Fruit fly (Drosophila melanogaster) whole organism, embryonic: ENCODE results near the gene wap.

Experiments
- Atf3 ChIP-seq: fragments of 200-800 bp; sonication (Bioruptor generic); optimal IDR thresholded peaks from 3 replicates; lab custom pipeline; 2016; ENCODE audit warnings: missing biosample characterization, missing genetic modification characterization
- Bdp1 ChIP-seq: fragments of 200-800 bp; sonication (Bioruptor generic); optimal IDR thresholded peaks from 3 replicates; lab custom pipeline; 2016; ENCODE audit warnings: missing biosample characterization, missing genetic modification characterization
- Blimp-1 ChIP-seq: fragments of 200-800 bp; sonication (Bioruptor generic); optimal IDR thresholded peaks from 3 replicates; lab custom pipeline; 2018; ENCODE audit warnings: missing biosample characterization, missing genetic modification characterization, mild to moderate bottlenecking, moderate library complexity, missing genetic modification reagents
- CG10147 ChIP-seq: fragments of 200-800 bp; sonication (Bioruptor generic); optimal IDR thresholded peaks from 2 replicates; lab custom pipeline; 2019; ENCODE audit warnings: missing biosample characterization, mild to moderate bottlenecking, missing genetic modification characterization, moderate library complexity
- CG10209 ChIP-seq: fragments of 200-800 bp; sonication (Bioruptor generic); optimal IDR thresholded peaks from 3 replicates; lab custom pipeline; 2017; ENCODE audit warnings: missing biosample characterization, mild to moderate bottlenecking, missing genetic modification characterization, missing genetic modification reagents
- CG12219 ChIP-seq: fragments of 200-800 bp; sonication (Bioruptor generic); optimal IDR thresholded peaks from 3 replicates; lab custom pipeline; 2018; ENCODE audit warnings: missing biosample characterization, mild to moderate bottlenecking, missing genetic modification characterization
- CG12659 ChIP-seq: fragments of 200-800 bp; sonication (Bioruptor generic); optimal IDR thresholded peaks from 3 replicates; lab custom pipeline; 2017; ENCODE audit warnings: mild to moderate bottlenecking, missing biosample characterization, missing genetic modification reagents, missing genetic modification characterization
- CG13123 ChIP-seq: fragments of 200-800 bp; sonication (Bioruptor generic); optimal IDR thresholded peaks from 2 replicates; lab custom pipeline; 2016; ENCODE audit warnings: missing biosample characterization, missing genetic modification characterization
- CG13287 ChIP-seq: fragments of 200-800 bp; sonication (Bioruptor generic); IDR thresholded peaks from 2 replicates; pipeline ENCODE4 v1.3.6; 2022; ENCODE audit warnings: missing biosample characterization, missing genetic modification characterization; ENCODE audit not compliant: partially characterized antibody
- CG13624 ChIP-seq: fragments of 200-800 bp; sonication (Bioruptor generic); optimal IDR thresholded peaks from 2 replicates; lab custom pipeline; 2016; ENCODE audit warnings: missing biosample characterization, missing genetic modification characterization
- CG14965 ChIP-seq: fragments of 200-800 bp; sonication (Bioruptor generic); optimal IDR thresholded peaks from 2 replicates; lab custom pipeline; 2016; ENCODE audit warnings: missing biosample characterization, missing genetic modification characterization, borderline replicate concordance
- CG15073 ChIP-seq: fragments of 200-800 bp; sonication (Bioruptor generic); optimal IDR thresholded peaks from 2 replicates; lab custom pipeline; 2016; ENCODE audit warnings: missing biosample characterization, missing genetic modification characterization
- CG16813 ChIP-seq: fragments of 200-800 bp; sonication (Bioruptor generic); IDR thresholded peaks from 3 replicates; pipeline ENCODE4 v1.3.6; 2022; ENCODE audit warnings: missing biosample characterization, missing genetic modification characterization; ENCODE audit not compliant: partially characterized antibody
- CG2875 ChIP-seq: fragments of 200-800 bp; sonication (Bioruptor generic); optimal IDR thresholded peaks from 2 replicates; lab custom pipeline; 2017; ENCODE audit warnings: missing biosample characterization, mild to moderate bottlenecking, missing genetic modification characterization, missing genetic modification reagents
- CG3838 ChIP-seq: fragments of 200-800 bp; sonication (Bioruptor generic); optimal IDR thresholded peaks from 3 replicates; lab custom pipeline; 2016; ENCODE audit warnings: missing biosample characterization, missing genetic modification characterization
- CG3995 ChIP-seq: fragments of 200-800 bp; sonication (Bioruptor generic); optimal IDR thresholded peaks from 3 replicates; lab custom pipeline; 2016; ENCODE audit warnings: missing biosample characterization, missing genetic modification characterization
- CG4282 ChIP-seq: fragments of 200-800 bp; sonication (Bioruptor generic); optimal IDR thresholded peaks from 2 replicates; lab custom pipeline; 2016; ENCODE audit warnings: missing biosample characterization, missing genetic modification characterization
- CG4328 ChIP-seq: fragments of 200-800 bp; sonication (Bioruptor generic); optimal IDR thresholded peaks from 3 replicates; lab custom pipeline; 2017; ENCODE audit warnings: missing biosample characterization, missing genetic modification reagents, missing genetic modification characterization
- CG43689 ChIP-seq: fragments of 200-800 bp; sonication (Bioruptor generic); IDR thresholded peaks from 2 replicates; pipeline ENCODE4 v1.3.6; 2022; ENCODE audit warnings: missing biosample characterization, missing genetic modification characterization
- CG5245 ChIP-seq: fragments of 200-800 bp; sonication (Bioruptor generic); optimal IDR thresholded peaks from 3 replicates; lab custom pipeline; 2016; ENCODE audit warnings: missing biosample characterization, missing genetic modification characterization
- CG7357 ChIP-seq: fragments of 200-800 bp; sonication (Bioruptor generic); IDR thresholded peaks from 3 replicates; pipeline ENCODE4 v1.3.6; 2022; ENCODE audit warnings: missing biosample characterization, missing genetic modification characterization
- CG9609 ChIP-seq: fragments of 200-800 bp; sonication (Bioruptor generic); optimal IDR thresholded peaks from 3 replicates; lab custom pipeline; 2016; ENCODE audit warnings: missing biosample characterization, missing genetic modification characterization
- CG9932 ChIP-seq: fragments of 200-800 bp; sonication (Bioruptor generic); IDR thresholded peaks from 2 replicates; pipeline ENCODE4 v1.3.6; 2022; ENCODE audit warnings: missing biosample characterization, missing genetic modification characterization
- Camta ChIP-seq: fragments of 200-800 bp; sonication (Bioruptor generic); optimal IDR thresholded peaks from 2 replicates; lab custom pipeline; 2016; ENCODE audit warnings: missing biosample characterization, missing genetic modification characterization
- Dbx ChIP-seq: fragments of 200-800 bp; sonication (Bioruptor generic); IDR thresholded peaks from 3 replicates; pipeline ENCODE4 v1.3.6; 2022; ENCODE audit warnings: missing biosample characterization, missing genetic modification characterization
- Ets65A ChIP-seq: fragments of 200-800 bp; sonication (Bioruptor generic); peaks from one replicate; lab custom pipeline; 2016; ENCODE audit warnings: missing biosample characterization, missing genetic modification characterization
- Ets97D ChIP-seq: fragments of 200-800 bp; sonication (Bioruptor generic); optimal IDR thresholded peaks from 3 replicates; lab custom pipeline; 2016; ENCODE audit warnings: missing biosample characterization, missing genetic modification characterization
- Jarid2 ChIP-seq: fragments of 200-800 bp; sonication (Bioruptor generic); optimal IDR thresholded peaks from 3 replicates; lab custom pipeline; 2017; ENCODE audit warnings: mild to moderate bottlenecking, missing biosample characterization, missing genetic modification reagents, missing genetic modification characterization
- Mad ChIP-seq: fragments of 200-800 bp; sonication (Bioruptor generic); optimal IDR thresholded peaks from 2 replicates; lab custom pipeline; 2016; ENCODE audit warnings: missing biosample characterization, missing genetic modification characterization
- NfI ChIP-seq: fragments of 200-800 bp; sonication (Bioruptor generic); optimal IDR thresholded peaks from 3 replicates; lab custom pipeline; 2018; ENCODE audit warnings: missing biosample characterization, mild to moderate bottlenecking, missing genetic modification characterization, moderate library complexity
- Pdp1 ChIP-seq, 2 experiments: fragments of 200-800 bp; sonication (Bioruptor generic); optimal IDR thresholded peaks; 3 replicates each; lab custom pipeline; 2016; ENCODE audit warnings: missing biosample characterization in 2 of 2, missing genetic modification characterization in 2 of 2, mild to moderate bottlenecking in 1 of 2, moderate library complexity in 1 of 2
- Tbp ChIP-seq: fragments of >200 bp; optimal IDR thresholded peaks from 2 replicates; lab custom pipeline; 2018; ENCODE audit warnings: missing biosample characterization, missing genetic modification characterization
- Xrp1 ChIP-seq: fragments of 200-800 bp; sonication (Bioruptor generic); IDR thresholded peaks from 2 replicates; pipeline ENCODE4 v1.3.6; 2022; ENCODE audit warnings: missing biosample characterization, missing genetic modification characterization
- abd-A ChIP-seq: fragments of 200-800 bp; sonication (Bioruptor generic); optimal IDR thresholded peaks from 3 replicates; lab custom pipeline; 2019; ENCODE audit warnings: missing biosample characterization, mild to moderate bottlenecking, missing genetic modification characterization, moderate library complexity
- bab2 ChIP-seq: fragments of 200-800 bp; sonication (Bioruptor generic); optimal IDR thresholded peaks from 2 replicates; lab custom pipeline; 2016; ENCODE audit warnings: missing biosample characterization, missing genetic modification characterization
- crp ChIP-seq, 2 experiments: fragments of 200-800 bp; sonication (Bioruptor generic); optimal IDR thresholded peaks; 2 replicates in 1 of 2; 3 replicates in 1 of 2; lab custom pipeline; 2017; ENCODE audit warnings: missing biosample characterization in 2 of 2, missing genetic modification characterization in 2 of 2, mild to moderate bottlenecking in 1 of 2, moderate library complexity in 1 of 2
- danr ChIP-seq: fragments of 200-800 bp; sonication (Bioruptor generic); IDR thresholded peaks from 2 replicates; pipeline ENCODE4 v1.3.6; 2022; ENCODE audit warnings: missing biosample characterization, missing genetic modification characterization
- dmrt99B ChIP-seq: fragments of 200-800 bp; sonication (Bioruptor generic); optimal IDR thresholded peaks from 2 replicates; lab custom pipeline; 2018; ENCODE audit warnings: missing biosample characterization, mild to moderate bottlenecking, missing genetic modification characterization, moderate library complexity
- fru ChIP-seq: fragments of >200 bp; optimal IDR thresholded peaks from 2 replicates; lab custom pipeline; 2017
- gfzf ChIP-seq: fragments of 200-800 bp; sonication (Bioruptor generic); optimal IDR thresholded peaks from 2 replicates; lab custom pipeline; 2016; ENCODE audit warnings: missing biosample characterization, mild to moderate bottlenecking, missing genetic modification characterization, moderate library complexity
- lab ChIP-seq: fragments of 200-800 bp; sonication (Bioruptor generic); optimal IDR thresholded peaks from 3 replicates; lab custom pipeline; 2017; ENCODE audit warnings: missing biosample characterization, missing genetic modification characterization, mild to moderate bottlenecking, moderate library complexity, missing genetic modification reagents
- lov ChIP-seq, 2 experiments: fragments of 200-800 bp in 1 of 2; fragments of >200 bp in 1 of 2; sonication (Bioruptor generic) in 1 of 2; IDR thresholded peaks in 1 of 2; optimal IDR thresholded peaks in 1 of 2; 2 replicates in 1 of 2; 3 replicates in 1 of 2; pipeline versions ENCODE4 v1.3.6 to Lab custom; 2017 to 2022; ENCODE audit warnings: missing biosample characterization in 1 of 2, missing genetic modification characterization in 1 of 2
- mld ChIP-seq: fragments of 200-800 bp; sonication (Bioruptor generic); IDR thresholded peaks from 3 replicates; pipeline ENCODE4 v1.3.6; 2022; ENCODE audit warnings: missing biosample characterization, missing genetic modification characterization; ENCODE audit not compliant: partially characterized antibody
- p53 ChIP-seq: fragments of 200-800 bp; sonication (Bioruptor generic); optimal IDR thresholded peaks from 2 replicates; lab custom pipeline; 2016; ENCODE audit warnings: missing biosample characterization, missing genetic modification characterization
- sim ChIP-seq: fragments of 200-800 bp; sonication (Bioruptor generic); IDR thresholded peaks from 2 replicates; pipeline ENCODE4 v1.3.6; 2022; ENCODE audit warnings: missing biosample characterization, missing genetic modification characterization
- slbo ChIP-seq: fragments of 200-800 bp; sonication (Bioruptor generic); IDR thresholded peaks from 2 replicates; pipeline ENCODE4 v1.3.6; 2022; ENCODE audit warnings: missing biosample characterization, missing genetic modification characterization
- slp2 ChIP-seq: fragments of 200-800 bp; sonication (Bioruptor generic); optimal IDR thresholded peaks from 2 replicates; lab custom pipeline; 2016; ENCODE audit warnings: missing biosample characterization, missing genetic modification characterization
- tgo ChIP-seq: fragments of 200-800 bp; sonication (Bioruptor generic); IDR thresholded peaks from 3 replicates; pipeline ENCODE4 v1.3.6; 2022; ENCODE audit warnings: missing biosample characterization, missing genetic modification characterization
- trem ChIP-seq: fragments of 200-800 bp; optimal IDR thresholded peaks from 3 replicates; lab custom pipeline; 2019; ENCODE audit warnings: missing biosample characterization, mild to moderate bottlenecking, missing genetic modification characterization, moderate library complexity
- yki ChIP-seq: fragments of >200 bp; optimal IDR thresholded peaks from 3 replicates; lab custom pipeline; 2018
- zfh1 ChIP-seq: fragments of 200-800 bp; sonication (Bioruptor generic); IDR thresholded peaks from 3 replicates; pipeline ENCODE4 v1.3.6; 2022; ENCODE audit warnings: missing biosample characterization, missing genetic modification characterization

The wap gene

DNA sequence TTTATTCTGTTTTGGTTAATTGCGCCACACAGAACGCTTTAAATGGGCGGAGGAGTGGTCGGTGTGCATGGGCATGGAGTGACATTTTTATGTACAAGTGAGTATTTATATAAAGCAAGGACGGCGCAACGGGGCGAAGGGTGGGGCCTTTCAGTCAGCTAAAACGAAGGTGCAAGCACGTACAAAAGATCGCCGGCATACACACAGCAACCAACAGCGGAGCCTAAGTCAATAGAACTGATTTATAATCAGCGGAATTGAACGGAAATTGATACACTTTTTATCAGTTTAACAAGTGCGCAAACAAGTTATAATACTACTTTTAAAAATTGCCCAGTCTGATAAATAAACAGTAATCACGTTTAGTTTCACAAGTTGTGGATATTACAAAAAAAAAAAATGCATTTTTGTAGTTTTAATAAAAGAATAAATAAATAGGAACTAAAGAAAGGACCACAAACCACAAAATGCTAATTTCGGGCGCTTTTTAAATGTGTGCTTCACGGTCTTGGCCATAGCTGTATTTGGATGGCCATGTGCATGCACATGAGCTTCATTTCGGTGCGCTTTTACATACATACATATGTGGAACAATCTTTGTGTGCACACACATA is 24.1 kb upstream of the wap start (continued):
- TF ChIP-seq CG4282 (GFP tag; lab: Kevin White, UChicago) (no peak), CG7357 (GFP tag; lab: Robert Waterston, UW) (no peak), Ets65A (GFP tag; lab: Kevin White, UChicago) (no peak), Jarid2 (GFP tag; lab: Kevin White, UChicago) (no peak), CG13123 (GFP tag; lab: Kevin White, UChicago) (no peak), danr (GFP tag; lab: Robert Waterston, UW) (no peak), p53 (no peak), abd-A (tag; lab: Kevin White, UChicago) (no peak), yki (no peak), Camta (GFP tag; lab: Kevin White, UChicago) (no peak), slbo (GFP tag; lab: Robert Waterston, UW) (no peak), CG10209 (GFP tag; lab: Kevin White, UChicago) (no peak), CG15073 (GFP tag; lab: Kevin White, UChicago) (no peak), bab2 (GFP tag; lab: Kevin White, UChicago) (no peak), lab (GFP tag; lab: Kevin White, UChicago) (no peak), Mad (GFP tag; lab: Kevin White, UChicago) (no peak), Dbx (GFP tag; lab: Robert Waterston, UW) (no peak), CG3995 (GFP tag; lab: Kevin White, UChicago) (no peak), Pdp1 (GFP tag; optimal IDR thresholded peaks at IDR 0.05; lab: Kevin White, UChicago) (no peak), slp2 (GFP tag; lab: Kevin White, UChicago) (no peak), sim (GFP tag; lab: Robert Waterston, UW) (no peak), Atf3 (GFP tag; lab: Kevin White, UChicago) (no peak), zfh1 (no peak), tgo (GFP tag; lab: Robert Waterston, UW) (no peak), CG9932 (no peak), fru (lab: Kevin White, UChicago) (no peak), CG9609 (GFP tag; lab: Kevin White, UChicago) (no peak), trem (no peak), CG5245 (GFP tag; lab: Kevin White, UChicago) (no peak), CG3838 (GFP tag; lab: Kevin White, UChicago) (no peak), mld (GFP tag; lab: Robert Waterston, UW) (no peak), Blimp-1 (GFP tag; lab: Kevin White, UChicago) (no peak), lov (optimal IDR thresholded peaks at IDR 0.05; lab: Kevin White, UChicago) (no peak), lov (GFP tag; IDR thresholded peaks at IDR 0.05; lab: Robert Waterston, UW) (no peak), CG10147 (GFP tag; lab: Kevin White, UChicago) (no peak), NfI (GFP tag; lab: Kevin White, UChicago) (no peak), dmrt99B (tag; lab: Kevin White, UChicago) (peak; percentile 54), CG14965 (no peak), CG2875 (GFP tag; lab: Kevin White, UChicago) (no peak), CG12659 (GFP tag; lab: Kevin White, UChicago) (no peak), CG13624 (GFP tag; lab: Kevin White, UChicago) (no peak), CG12219 (GFP tag; lab: Kevin White, UChicago) (no peak), CG4328 (GFP tag; lab: Kevin White, UChicago) (no peak), crp (GFP tag; optimal IDR thresholded peaks at IDR 0.05; lab: Kevin White, UChicago) (no peak), Tbp (GFP tag; lab: Kevin White, UChicago) (no peak), Bdp1 (no peak), Xrp1 (GFP tag; lab: Robert Waterston, UW) (no peak), CG13287 (GFP tag; lab: Robert Waterston, UW) (no peak), CG16813 (no peak), CG43689 (GFP tag; lab: Robert Waterston, UW) (no peak), Ets97D (GFP tag; lab: Kevin White, UChicago) (no peak), gfzf (no peak)
